Fruit fly (Drosophila melanogaster) whole organism, embryonic: ENCODE measurements around the gene CG31798.

Source experiments
- BtbVII ChIP-seq: fragments of 200-800 bp; sonication (Bioruptor generic); optimal IDR thresholded peaks from 3 replicates; lab custom pipeline; 2017; ENCODE audit warnings: missing biosample characterization, mild to moderate bottlenecking, missing genetic modification characterization
- CG10462 ChIP-seq: fragments of 200-800 bp; sonication (Bioruptor generic); optimal IDR thresholded peaks from 2 replicates; lab custom pipeline; 2016; ENCODE audit warnings: missing biosample characterization, missing genetic modification characterization
- CG10565 ChIP-seq: fragments of 200-800 bp; sonication (Bioruptor generic); optimal IDR thresholded peaks from 3 replicates; lab custom pipeline; 2016; ENCODE audit warnings: missing biosample characterization, mild to moderate bottlenecking, missing genetic modification characterization
- CG10959 ChIP-seq: fragments of 200-800 bp; sonication (Bioruptor generic); IDR thresholded peaks from 2 replicates; pipeline ENCODE4 v1.3.6; 2022; ENCODE audit warnings: missing biosample characterization, missing genetic modification characterization
- CG11247 ChIP-seq: fragments of 200-800 bp; sonication (Bioruptor generic); IDR thresholded peaks from 2 replicates; pipeline ENCODE4 v1.3.6; 2022; ENCODE audit warnings: missing biosample characterization, missing genetic modification characterization
- CG11456 ChIP-seq: fragments of 200-800 bp; sonication (Bioruptor generic); IDR thresholded peaks from 3 replicates; pipeline ENCODE4 v1.3.6; 2022; ENCODE audit warnings: missing biosample characterization, missing genetic modification characterization
- CG12071 ChIP-seq: fragments of 200-800 bp; sonication (Bioruptor generic); optimal IDR thresholded peaks from 3 replicates; lab custom pipeline; 2018; ENCODE audit warnings: missing biosample characterization, mild to moderate bottlenecking, missing genetic modification characterization
- CG12155 ChIP-seq: fragments of 200-800 bp; sonication (Bioruptor generic); optimal IDR thresholded peaks from 3 replicates; lab custom pipeline; 2016; ENCODE audit warnings: missing biosample characterization, missing genetic modification characterization
- CG15073 ChIP-seq: fragments of 200-800 bp; sonication (Bioruptor generic); optimal IDR thresholded peaks from 2 replicates; lab custom pipeline; 2016; ENCODE audit warnings: missing biosample characterization, missing genetic modification characterization
- CG1529 ChIP-seq: fragments of 200-800 bp; sonication (Bioruptor generic); optimal IDR thresholded peaks from 3 replicates; lab custom pipeline; 2018; ENCODE audit warnings: missing biosample characterization, missing genetic modification characterization
- CG17385 ChIP-seq: fragments of 200-800 bp; sonication (Bioruptor generic); optimal IDR thresholded peaks from 3 replicates; lab custom pipeline; 2018; ENCODE audit warnings: missing biosample characterization, mild to moderate bottlenecking, missing genetic modification characterization
- CG32767 ChIP-seq: fragments of 200-800 bp; sonication (Bioruptor generic); IDR thresholded peaks from 2 replicates; pipeline ENCODE4 v1.3.6; 2022; ENCODE audit warnings: missing biosample characterization, missing genetic modification characterization
- CG34224 ChIP-seq: fragments of 200-800 bp; sonication (Bioruptor generic); IDR thresholded peaks from 3 replicates; pipeline ENCODE4 v1.3.6; 2022; ENCODE audit warnings: missing biosample characterization, missing genetic modification characterization; ENCODE audit not compliant: partially characterized antibody
- CG4282 ChIP-seq: fragments of 200-800 bp; sonication (Bioruptor generic); optimal IDR thresholded peaks from 2 replicates; lab custom pipeline; 2016; ENCODE audit warnings: missing biosample characterization, missing genetic modification characterization
- CG5953 ChIP-seq: fragments of 200-800 bp; sonication (Bioruptor generic); IDR thresholded peaks from 2 replicates; pipeline ENCODE4 v1.3.6; 2022; ENCODE audit warnings: missing biosample characterization, missing genetic modification characterization
- CG6254 ChIP-seq: fragments of 200-800 bp; sonication (Bioruptor generic); optimal IDR thresholded peaks from 3 replicates; lab custom pipeline; 2017; ENCODE audit warnings: mild to moderate bottlenecking, missing biosample characterization, missing genetic modification reagents, missing genetic modification characterization
- CG8281 ChIP-seq: fragments of 200-800 bp; sonication (Bioruptor generic); optimal IDR thresholded peaks from 2 replicates; lab custom pipeline; 2018; ENCODE audit warnings: missing biosample characterization, mild to moderate bottlenecking, missing genetic modification characterization, moderate library complexity
- CG9215 ChIP-seq: fragments of 200-800 bp; sonication (Bioruptor generic); IDR thresholded peaks from 2 replicates; pipeline ENCODE4 v1.3.6; 2022; ENCODE audit warnings: missing biosample characterization, missing genetic modification characterization
- CG9727 ChIP-seq: fragments of 200-800 bp; sonication (Bioruptor generic); optimal IDR thresholded peaks from 3 replicates; lab custom pipeline; 2017; ENCODE audit warnings: missing biosample characterization, mild to moderate bottlenecking, missing genetic modification characterization
- CTCF ChIP-seq: fragments of 200-800 bp; sonication (Bioruptor generic); optimal IDR thresholded peaks from 2 replicates; lab custom pipeline; 2017; ENCODE audit warnings: missing biosample characterization, mild to moderate bottlenecking, missing genetic modification characterization, moderate library complexity
- Camta ChIP-seq: fragments of 200-800 bp; sonication (Bioruptor generic); optimal IDR thresholded peaks from 2 replicates; lab custom pipeline; 2016; ENCODE audit warnings: missing biosample characterization, missing genetic modification characterization
- D19A ChIP-seq: fragments of 200-800 bp; optimal IDR thresholded peaks from 3 replicates; lab custom pipeline; 2019; ENCODE audit warnings: missing biosample characterization, mild to moderate bottlenecking, missing genetic modification characterization, moderate library complexity
- Dad ChIP-seq: fragments of 200-800 bp; sonication (Bioruptor generic); optimal IDR thresholded peaks from 3 replicates; lab custom pipeline; 2016; ENCODE audit warnings: missing biosample characterization, missing genetic modification characterization
- Gsc ChIP-seq: fragments of 200-800 bp; sonication (Bioruptor generic); IDR thresholded peaks from 2 replicates; pipeline ENCODE4 v1.3.6; 2022; ENCODE audit warnings: missing biosample characterization, missing genetic modification characterization
- Gug ChIP-seq: fragments of 200-800 bp; sonication (Bioruptor generic); IDR thresholded peaks from 4 replicates; pipeline ENCODE4 v1.3.6; 2022; ENCODE audit warnings: missing biosample characterization, missing genetic modification characterization
- Jarid2 ChIP-seq: fragments of 200-800 bp; sonication (Bioruptor generic); optimal IDR thresholded peaks from 3 replicates; lab custom pipeline; 2017; ENCODE audit warnings: mild to moderate bottlenecking, missing biosample characterization, missing genetic modification reagents, missing genetic modification characterization
- MBD-R2 ChIP-seq: fragments of 200-800 bp; sonication (Bioruptor generic); IDR thresholded peaks from 2 replicates; pipeline ENCODE4 v1.3.6; 2022; ENCODE audit warnings: missing biosample characterization, missing genetic modification characterization
- Meics ChIP-seq: fragments of 200-800 bp; sonication (Bioruptor generic); optimal IDR thresholded peaks from 2 replicates; lab custom pipeline; 2017; ENCODE audit warnings: missing biosample characterization, mild to moderate bottlenecking, missing genetic modification characterization
- Rfx ChIP-seq: fragments of 200-800 bp; sonication (Bioruptor generic); IDR thresholded peaks from 2 replicates; pipeline ENCODE4 v1.3.6; 2022; ENCODE audit warnings: missing biosample characterization, missing genetic modification characterization
- Ssrp ChIP-seq: fragments of 200-800 bp; sonication (Bioruptor generic); optimal IDR thresholded peaks from 2 replicates; lab custom pipeline; 2018; ENCODE audit warnings: missing biosample characterization, mild to moderate bottlenecking, missing genetic modification characterization, moderate library complexity
- Taf1 ChIP-seq: fragments of 200-800 bp; sonication (Bioruptor generic); IDR thresholded peaks from 2 replicates; pipeline ENCODE4 v1.3.6; 2022; ENCODE audit warnings: missing biosample characterization, missing genetic modification characterization
- Usf ChIP-seq: fragments of 200-800 bp; sonication (Bioruptor generic); optimal IDR thresholded peaks from 2 replicates; lab custom pipeline; 2017; ENCODE audit warnings: missing genotype, missing biosample characterization, missing genetic modification characterization
- YL-1 ChIP-seq: fragments of 200-800 bp; sonication (Bioruptor generic); optimal IDR thresholded peaks from 3 replicates; lab custom pipeline; 2017; ENCODE audit warnings: missing biosample characterization, mild to moderate bottlenecking, missing genetic modification characterization
- bab2 ChIP-seq: fragments of 200-800 bp; sonication (Bioruptor generic); optimal IDR thresholded peaks from 2 replicates; lab custom pipeline; 2016; ENCODE audit warnings: missing biosample characterization, missing genetic modification characterization
- bbx ChIP-seq: fragments of 200-800 bp; sonication (Bioruptor generic); IDR thresholded peaks from 2 replicates; pipeline ENCODE4 v1.3.6; 2022; ENCODE audit warnings: missing biosample characterization, missing genetic modification characterization; ENCODE audit not compliant: partially characterized antibody
- crc ChIP-seq: fragments of 200-800 bp; sonication (Bioruptor generic); optimal IDR thresholded peaks from 2 replicates; lab custom pipeline; 2016; ENCODE audit warnings: missing biosample characterization, missing genetic modification characterization
- esg ChIP-seq: fragments of 200-800 bp; sonication (Bioruptor generic); conservative IDR thresholded peaks from 2 replicates; pipeline ENCODE4 v1.3.6; 2022; ENCODE audit warnings: missing biosample characterization, missing genetic modification characterization
- ewg ChIP-seq: fragments of 200-800 bp; sonication (Bioruptor generic); optimal IDR thresholded peaks from 3 replicates; lab custom pipeline; 2017; ENCODE audit warnings: mild to moderate bottlenecking, missing biosample characterization, missing genetic modification reagents, missing genetic modification characterization
- gsb ChIP-seq: fragments of 200-800 bp; sonication (Bioruptor generic); IDR thresholded peaks from 2 replicates; pipeline ENCODE4 v1.3.6; 2022; ENCODE audit warnings: missing biosample characterization, missing genetic modification characterization
- nerfin-1 ChIP-seq: fragments of 200-800 bp; sonication (Bioruptor generic); optimal IDR thresholded peaks from 3 replicates; lab custom pipeline; 2019; ENCODE audit warnings: missing biosample characterization, mild to moderate bottlenecking, missing genetic modification characterization, moderate library complexity
- onecut ChIP-seq: fragments of 200-800 bp; sonication (Bioruptor generic); IDR thresholded peaks from 2 replicates; pipeline ENCODE4 v1.3.6; 2022; ENCODE audit warnings: missing biosample characterization, missing genetic modification characterization
- pfk ChIP-seq: fragments of 200-800 bp; sonication (Bioruptor generic); optimal IDR thresholded peaks from 2 replicates; lab custom pipeline; 2018; ENCODE audit warnings: missing biosample characterization, mild to moderate bottlenecking, missing genetic modification characterization, moderate library complexity
- pnt ChIP-seq: fragments of 200-800 bp; sonication (Bioruptor generic); optimal IDR thresholded peaks from 3 replicates; lab custom pipeline; 2016; ENCODE audit warnings: missing biosample characterization, missing genetic modification characterization
- sob ChIP-seq: fragments of 200-800 bp; sonication (Bioruptor generic); IDR thresholded peaks from 2 replicates; pipeline ENCODE4 v1.3.6; 2022; ENCODE audit warnings: missing biosample characterization, missing genetic modification characterization
- ssp ChIP-seq: fragments of 200-800 bp; sonication (Bioruptor generic); IDR thresholded peaks from 2 replicates; pipeline ENCODE4 v1.3.6; 2022; ENCODE audit warnings: missing biosample characterization, missing genetic modification characterization
- stwl ChIP-seq: fragments of 200-800 bp; sonication (Bioruptor generic); optimal IDR thresholded peaks from 3 replicates; lab custom pipeline; 2018; ENCODE audit warnings: missing biosample characterization, mild to moderate bottlenecking, missing genetic modification characterization, moderate library complexity
- sug ChIP-seq: fragments of 200-800 bp; optimal IDR thresholded peaks from 2 replicates; lab custom pipeline; 2019; ENCODE audit warnings: missing biosample characterization, mild to moderate bottlenecking, missing genetic modification characterization, moderate library complexity
- tio ChIP-seq: fragments of 200-800 bp; sonication (Bioruptor generic); optimal IDR thresholded peaks from 2 replicates; lab custom pipeline; 2017; ENCODE audit warnings: missing biosample characterization, missing genetic modification characterization, inconsistent platforms
- tll ChIP-seq, 2 experiments: fragments of 200-800 bp in 1 of 2; fragments of >200 bp in 1 of 2; sonication (Bioruptor generic) in 1 of 2; optimal IDR thresholded peaks; 2 replicates each; lab custom pipeline; 2017 to 2019; ENCODE audit warnings: missing biosample characterization in 2 of 2, missing genetic modification characterization in 2 of 2, mild to moderate bottlenecking in 1 of 2, moderate library complexity in 1 of 2
- toy ChIP-seq: fragments of 200-800 bp; sonication (Bioruptor generic); IDR thresholded peaks from 2 replicates; pipeline ENCODE4 v1.3.6; 2022; ENCODE audit warnings: missing biosample characterization, missing genetic modification characterization
- yki ChIP-seq: fragments of >200 bp; optimal IDR thresholded peaks from 3 replicates; lab custom pipeline; 2018
- zfh1 ChIP-seq: fragments of 200-800 bp; sonication (Bioruptor generic); IDR thresholded peaks from 3 replicates; pipeline ENCODE4 v1.3.6; 2022; ENCODE audit warnings: missing biosample characterization, missing genetic modification characterization

CG31798 gene

DNA sequence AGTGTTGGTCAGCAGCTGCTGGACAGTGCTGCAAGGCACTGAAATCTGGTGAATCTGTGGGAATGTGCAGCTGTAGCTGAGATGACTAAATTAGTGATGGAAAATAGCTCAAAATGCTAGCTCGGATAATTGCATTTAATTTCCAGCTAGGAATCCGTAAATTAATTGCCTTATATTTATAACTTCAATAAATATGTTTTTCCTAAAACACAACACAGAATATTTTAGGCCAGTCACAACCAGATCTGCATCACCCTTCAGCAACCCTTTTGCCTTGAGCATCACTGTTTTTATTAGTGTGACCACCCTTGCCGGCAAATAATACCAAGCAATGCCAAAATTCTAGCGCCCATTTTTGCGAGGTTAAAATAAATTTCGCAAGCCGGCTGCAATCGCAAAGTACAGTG lies 50.8 kb downstream of the CG31798 start, which contains the start of gene Hs2st (continued):
- TF ChIP-seq CG8281 (tag; lab: Kevin White, UChicago) (peak; percentile 65), CG11456 (GFP tag; lab: Robert Waterston, UW) (peak; percentile 91), tio (GFP tag; lab: Kevin White, UChicago) (peak; percentile 87), Dad (GFP tag; lab: Kevin White, UChicago) (peak; percentile 95), CTCF (GFP tag; lab: Kevin White, UChicago) (peak; percentile 28), onecut (GFP tag; lab: Robert Waterston, UW) (peak; percentile 64; the same call in 1 of the 2 replicates), pfk (peak; percentile 34), bbx (GFP tag; lab: Robert Waterston, UW) (no peak), Ssrp (tag; lab: Kevin White, UChicago) (peak; percentile 91), CG12155 (GFP tag; lab: Kevin White, UChicago) (peak; percentile 95), gsb (peak; percentile 68), CG4282 (peak; percentile 88), Rfx (GFP tag; lab: Robert Waterston, UW) (peak; percentile 96), CG17385 (GFP tag; lab: Kevin White, UChicago) (peak; percentile 82), Usf (peak; percentile 90), ewg (GFP tag; lab: Kevin White, UChicago) (peak; percentile 82), CG12071 (GFP tag; lab: Kevin White, UChicago) (peak; percentile 47), CG1529 (GFP tag; lab: Kevin White, UChicago) (peak; percentile 82), tll (GFP tag; optimal IDR thresholded peaks at IDR 0.05; lab: Kevin White, UChicago) (peak; percentile 50 to 94), CG34224 (GFP tag; lab: Robert Waterston, UW) (no peak), yki (lab: Kevin White, UChicago) (no peak), zfh1 (GFP tag; lab: Robert Waterston, UW) (peak; percentile 94), nerfin-1 (tag; lab: Kevin White, UChicago) (peak; percentile 98), Gug (peak; percentile 93), Camta (GFP tag; lab: Kevin White, UChicago) (peak; percentile 90), CG10959 (GFP tag; lab: Robert Waterston, UW) (peak; percentile 86), ssp (peak; percentile 90), pnt (GFP tag; lab: Kevin White, UChicago) (peak; percentile 95), CG6254 (GFP tag; lab: Kevin White, UChicago) (peak; percentile 50), Taf1 (GFP tag; lab: Robert Waterston, UW) (peak; percentile 90), YL-1 (GFP tag; lab: Kevin White, UChicago) (peak; percentile 87), CG5953 (GFP tag; lab: Robert Waterston, UW) (peak; percentile 82), stwl (tag; lab: Kevin White, UChicago) (peak; percentile 89), bab2 (peak; percentile 96), esg (GFP tag; lab: Robert Waterston, UW) (peak; percentile 94), crc (GFP tag; lab: Kevin White, UChicago) (peak; percentile 85), sug (peak; percentile 94), CG9215 (GFP tag; lab: Robert Waterston, UW) (peak; percentile 96), Jarid2 (peak; percentile 66), sob (GFP tag; lab: Robert Waterston, UW) (peak; percentile 96), CG10462 (GFP tag; lab: Kevin White, UChicago) (peak; percentile 89), CG32767 (GFP tag; lab: Robert Waterston, UW) (peak; percentile 83), CG9727 (GFP tag; lab: Kevin White, UChicago) (peak; percentile 89), MBD-R2 (GFP tag; lab: Robert Waterston, UW) (peak; percentile 98), D19A (tag; lab: Kevin White, UChicago) (peak; percentile 66), CG10565 (GFP tag; lab: Kevin White, UChicago) (peak; percentile 72), BtbVII (GFP tag; lab: Kevin White, UChicago) (peak; percentile 79), toy (GFP tag; lab: Robert Waterston, UW) (peak; percentile 45; the same call in 1 of the 2 replicates), CG15073 (GFP tag; lab: Kevin White, UChicago) (peak; percentile 80), Gsc (GFP tag; lab: Robert Waterston, UW) (peak; percentile 87), Meics (GFP tag; lab: Kevin White, UChicago) (peak; percentile 88), CG11247 (GFP tag; lab: Robert Waterston, UW) (peak; percentile 91)
